Worm (Caenorhabditis elegans) whole organism, young adult: ENCODE data around the gene cyp-25A2.

Experiments used
- B0336.3 ChIP-seq: fragments of 200-800 bp; sonication (Bioruptor generic); IDR thresholded peaks from 2 replicates; pipeline ENCODE4 v1.3.6; 2022; ENCODE audit warnings: missing genetic modification characterization, missing compliant biosample characterization
- F10E7.11 ChIP-seq: sonication (generic microtip); optimal IDR thresholded peaks from 2 replicates; lab custom pipeline; 2017; ENCODE audit warnings: mild to moderate bottlenecking, missing genetic modification characterization, moderate library complexity, missing compliant biosample characterization
- F22D6.2 ChIP-seq: sonication (generic microtip); optimal IDR thresholded peaks from 2 replicates; lab custom pipeline; 2016; ENCODE audit warnings: mild to moderate bottlenecking, missing genetic modification characterization, missing compliant biosample characterization
- F23B12.7 ChIP-seq: sonication (generic microtip); optimal IDR thresholded peaks from 2 replicates; lab custom pipeline; 2017; ENCODE audit warnings: missing genetic modification characterization, mild to moderate bottlenecking, missing compliant biosample characterization, antibody characterized with exemption, moderate library complexity; ENCODE audit not compliant: insufficient read depth
- F33H1.4 ChIP-seq: fragments of 200-800 bp; sonication (Bioruptor generic); IDR thresholded peaks from 2 replicates; pipeline ENCODE4 v1.3.6; 2022; ENCODE audit warnings: missing genetic modification reagents, missing genetic modification characterization, missing compliant biosample characterization
- F39B2.1 ChIP-seq: fragments of 200-800 bp; sonication (Bioruptor generic); IDR thresholded peaks from 2 replicates; pipeline ENCODE4 v1.3.6; 2022; ENCODE audit warnings: missing genetic modification reagents, missing genetic modification characterization, missing compliant biosample characterization
- F55B11.4 ChIP-seq: sonication (generic microtip); optimal IDR thresholded peaks from 2 replicates; lab custom pipeline; 2016; ENCODE audit warnings: missing compliant biosample characterization, missing genetic modification characterization, borderline replicate concordance; ENCODE audit not compliant: insufficient read depth
- T26A5.8 ChIP-seq: sonication (generic microtip); optimal IDR thresholded peaks from 2 replicates; lab custom pipeline; 2016; ENCODE audit warnings: missing genetic modification characterization, missing compliant biosample characterization
- Y53F4B.3 ChIP-seq: fragments of 200-800 bp; sonication (Bioruptor generic); IDR thresholded peaks from 2 replicates; pipeline ENCODE4 v1.3.6; 2022; ENCODE audit warnings: missing genetic modification reagents, missing genetic modification characterization, missing compliant biosample characterization
- atf-7 ChIP-seq: sonication (generic microtip); optimal IDR thresholded peaks from 2 replicates; lab custom pipeline; 2017; ENCODE audit warnings: mild to moderate bottlenecking, missing genetic modification characterization, missing compliant biosample characterization
- athp-1 ChIP-seq: sonication (generic microtip); optimal IDR thresholded peaks from 2 replicates; lab custom pipeline; 2017; ENCODE audit warnings: mild to moderate bottlenecking, missing genetic modification characterization, missing compliant biosample characterization
- attf-5 ChIP-seq: fragments of 200-800 bp; sonication (Bioruptor generic); optimal IDR thresholded peaks from 2 replicates; lab custom pipeline; 2018; ENCODE audit warnings: mild to moderate bottlenecking, missing genetic modification characterization, missing compliant biosample characterization
- attf-6 ChIP-seq: fragments of 200-800 bp; sonication (Bioruptor generic); IDR thresholded peaks from 2 replicates; pipeline ENCODE4 v1.3.6; 2022; ENCODE audit warnings: missing genetic modification reagents, missing genetic modification characterization, missing compliant biosample characterization
- cebp-1 ChIP-seq, 2 experiments: fragments of 200-800 bp in 1 of 2; sonication (Bioruptor generic) in 1 of 2; sonication (generic microtip) in 1 of 2; IDR thresholded peaks in 1 of 2; optimal IDR thresholded peaks in 1 of 2; 2 replicates each; pipeline versions ENCODE4 v1.3.6 to Lab custom; 2017 to 2022; ENCODE audit warnings: missing compliant biosample characterization in 2 of 2, missing genetic modification characterization in 2 of 2, mild to moderate bottlenecking in 1 of 2, missing genetic modification reagents in 1 of 2, moderate library complexity in 1 of 2
- ceh-27 ChIP-seq: fragments of 200-800 bp; sonication (Bioruptor generic); optimal IDR thresholded peaks from 2 replicates; lab custom pipeline; 2018; ENCODE audit warnings: mild to moderate bottlenecking, missing genetic modification characterization, moderate library complexity, missing compliant biosample characterization
- ceh-40 ChIP-seq: fragments of 200-800 bp; sonication (Bioruptor generic); IDR thresholded peaks from 2 replicates; pipeline ENCODE4 v1.3.6; 2022; ENCODE audit warnings: missing genetic modification characterization, missing compliant biosample characterization
- die-1 ChIP-seq: sonication (generic microtip); optimal IDR thresholded peaks from 2 replicates; lab custom pipeline; 2016; ENCODE audit warnings: missing genotype, mild to moderate bottlenecking, missing genetic modification characterization, missing compliant biosample characterization
- ekl-4 ChIP-seq: fragments of 200-800 bp; sonication (Bioruptor generic); IDR thresholded peaks from 2 replicates; pipeline ENCODE4 v1.3.6; 2022; ENCODE audit warnings: missing genetic modification reagents, missing genetic modification characterization, missing compliant biosample characterization
- gei-17 ChIP-seq: fragments of 200-800 bp; sonication (Bioruptor generic); optimal IDR thresholded peaks from 2 replicates; lab custom pipeline; 2018; ENCODE audit warnings: mild to moderate bottlenecking, missing genetic modification characterization, missing compliant biosample characterization
- hmg-1.2 ChIP-seq: fragments of 200-800 bp; sonication (Bioruptor generic); IDR thresholded peaks from 2 replicates; pipeline ENCODE4 v1.3.6; 2022; ENCODE audit warnings: missing genetic modification reagents, missing genetic modification characterization, missing compliant biosample characterization
- lag-1 ChIP-seq: fragments of 200-800 bp; sonication (Bioruptor generic); IDR thresholded peaks from 2 replicates; pipeline ENCODE4 v1.3.6; 2022; ENCODE audit warnings: missing genetic modification reagents, missing genetic modification characterization, missing compliant biosample characterization
- lin-40 ChIP-seq: sonication (generic microtip); optimal IDR thresholded peaks from 2 replicates; lab custom pipeline; 2016; ENCODE audit warnings: missing genetic modification characterization, mild to moderate bottlenecking, missing compliant biosample characterization, missing genotype, missing genetic modification reagents
- lin-54 ChIP-seq: fragments of 200-800 bp; sonication (Bioruptor generic); optimal IDR thresholded peaks from 2 replicates; lab custom pipeline; 2018; ENCODE audit warnings: mild to moderate bottlenecking, missing genetic modification characterization, missing compliant biosample characterization
- madf-10 ChIP-seq: sonication (generic microtip); optimal IDR thresholded peaks from 2 replicates; lab custom pipeline; 2016; ENCODE audit warnings: mild to moderate bottlenecking, missing genetic modification characterization, missing compliant biosample characterization
- mes-4 ChIP-seq: sonication (generic microtip); optimal IDR thresholded peaks from 2 replicates; lab custom pipeline; 2016; ENCODE audit warnings: missing genotype, missing genetic modification characterization, missing compliant biosample characterization
- nhr-120 ChIP-seq: fragments of 200-800 bp; sonication (Bioruptor generic); IDR thresholded peaks from 2 replicates; pipeline ENCODE4 v1.3.6; 2022; ENCODE audit warnings: missing genetic modification characterization, missing compliant biosample characterization
- nhr-90 ChIP-seq: sonication (generic microtip); optimal IDR thresholded peaks from 2 replicates; lab custom pipeline; 2016; ENCODE audit warnings: missing genotype, mild to moderate bottlenecking, missing genetic modification characterization, missing compliant biosample characterization
- pbrm-1 ChIP-seq: fragments of 200-800 bp; sonication (Bioruptor generic); IDR thresholded peaks from 2 replicates; pipeline ENCODE4 v1.3.6; 2022; ENCODE audit warnings: missing genetic modification reagents, missing genetic modification characterization, missing compliant biosample characterization
- repo-1 ChIP-seq: sonication (generic microtip); optimal IDR thresholded peaks from 2 replicates; lab custom pipeline; 2017; ENCODE audit warnings: mild to moderate bottlenecking, missing genetic modification characterization, missing compliant biosample characterization
- rpc-1 ChIP-seq, 2 experiments: fragments of 150-350 bp in 1 of 2; sonication (generic microtip) in 1 of 2; optimal IDR thresholded peaks; 2 replicates each; lab custom pipeline; 2014 to 2018; ENCODE audit warnings: missing biosample characterization in 1 of 2, missing genetic modification characterization in 1 of 2, missing genetic modification reagents in 1 of 2, missing genotype in 1 of 2
- sdz-38 ChIP-seq: sonication (generic microtip); optimal IDR thresholded peaks from 2 replicates; lab custom pipeline; 2016; ENCODE audit warnings: missing genotype, missing genetic modification characterization, missing compliant biosample characterization
- sea-2 ChIP-seq: fragments of 200-800 bp; sonication (Bioruptor generic); IDR thresholded peaks from 2 replicates; pipeline ENCODE4 v1.3.6; 2022; ENCODE audit warnings: missing genetic modification characterization, missing compliant biosample characterization
- snpc-4 ChIP-seq, 5 experiments: fragments of 150-350 bp in 1 of 5; sonication (generic microtip) in 4 of 5; optimal IDR thresholded peaks; 2 replicates each; lab custom pipeline; 2014 to 2018; ENCODE audit warnings: missing genetic modification characterization in 5 of 5, missing biosample characterization in 3 of 5, antibody characterized with exemption in 2 of 5, mild to moderate bottlenecking in 2 of 5, missing compliant biosample characterization in 2 of 5, missing genotype in 2 of 5, moderate library complexity in 2 of 5, missing genetic modification reagents in 1 of 5
- tlf-1 ChIP-seq: fragments of 200-800 bp; sonication (Bioruptor generic); optimal IDR thresholded peaks from 2 replicates; lab custom pipeline; 2018; ENCODE audit warnings: mild to moderate bottlenecking, missing genetic modification characterization, missing compliant biosample characterization
- zim-3 ChIP-seq: sonication (generic microtip); optimal IDR thresholded peaks from 2 replicates; lab custom pipeline; 2017; ENCODE audit warnings: mild to moderate bottlenecking, missing genetic modification characterization, moderate library complexity, missing compliant biosample characterization
- ztf-26 ChIP-seq: sonication (generic microtip); optimal IDR thresholded peaks from 2 replicates; lab custom pipeline; 2017; ENCODE audit warnings: missing genetic modification characterization, missing compliant biosample characterization
- ztf-28 ChIP-seq: fragments of 200-800 bp; sonication (Bioruptor generic); IDR thresholded peaks from 2 replicates; pipeline ENCODE4 v1.3.6; 2022; ENCODE audit warnings: missing genetic modification reagents, missing genetic modification characterization, missing compliant biosample characterization
- ztf-3 ChIP-seq: fragments of 200-800 bp; sonication (Bioruptor generic); optimal IDR thresholded peaks from 2 replicates; lab custom pipeline; 2018; ENCODE audit warnings: mild to moderate bottlenecking, missing genetic modification characterization, missing compliant biosample characterization

cyp-25A2 gene

ce11 chrIII:3809008-3809407 is 26.0 kb upstream of the cyp-25A2 start, which contains the start of gene toh-1:
toh-1 (minus strand) TSS chrIII:3809030.
- no peak for TF ChIP-seq F55B11.4
- TF ChIP-seq T26A5.8 = no peak
- no peak for TF ChIP-seq pbrm-1 (GFP tag; lab: Robert Waterston, UW)
- TF ChIP-seq, all 124 proteins: peak for 0

- TF ChIP-seq sdz-38 (tag; lab: Kevin White, UChicago) (no peak), pbrm-1 (GFP tag; lab: Robert Waterston, UW) (no peak), ceh-27 (peak; percentile 5), lin-40 (tag; lab: Kevin White, UChicago) (peak; percentile 1)
Measured at ce11 chrIII:3811375-3811924, 23.6 kb upstream of the cyp-25A2 start.

ce11 chrIII:3812369-3812993 is 22.5 kb upstream of the cyp-25A2 start:
- TF ChIP-seq cebp-1 (GFP tag; IDR thresholded peaks at IDR 0.05; lab: Robert Waterston, UW) (no peak), cebp-1 (tag; optimal IDR thresholded peaks at IDR 0.05; lab: Kevin White, UChicago) (peak; percentile 3), tlf-1 (GFP tag; lab: Kevin White, UChicago) (no peak), zim-3 (tag; lab: Kevin White, UChicago) (no peak), lag-1 (GFP tag; lab: Robert Waterston, UW) (no peak)

ce11 chrIII:3814421-3814820 is 20.6 kb upstream of the cyp-25A2 start:
- TF ChIP-seq cebp-1 (GFP tag; IDR thresholded peaks at IDR 0.05; lab: Robert Waterston, UW) (no peak), cebp-1 (tag; optimal IDR thresholded peaks at IDR 0.05; lab: Kevin White, UChicago) (no peak), atf-7 (tag; lab: Kevin White, UChicago) (no peak), nhr-120 (GFP tag; lab: Robert Waterston, UW) (no peak), gei-17 (no peak), F39B2.1 (no peak)
- TF ChIP-seq, all 124 proteins: peak for 0

- no peak for TF ChIP-seq madf-10 (tag; lab: Kevin White, UChicago)
- TF ChIP-seq F22D6.2 = no peak
- no peak for TF ChIP-seq ztf-3 (GFP tag; lab: Kevin White, UChicago)
- no peak for TF ChIP-seq F10E7.11 (tag; lab: Kevin White, UChicago)
- TF ChIP-seq attf-6 (GFP tag; lab: Robert Waterston, UW) = no peak
- no peak for TF ChIP-seq F23B12.7 (tag; lab: Kevin White, UChicago)
- TF ChIP-seq rpc-1 (optimal IDR thresholded peaks at IDR 0.05; lab: Kevin White, UChicago) = no peak
- TF ChIP-seq rpc-1 (tag; optimal IDR thresholded peaks at IDR 0.05; lab: Kevin White, UChicago) = no peak
- TF ChIP-seq ztf-28 (GFP tag; lab: Robert Waterston, UW) = no peak
- no peak for TF ChIP-seq nhr-90 (tag; lab: Kevin White, UChicago)
- no peak for TF ChIP-seq Y53F4B.3 (GFP tag; lab: Robert Waterston, UW)
- no peak for TF ChIP-seq sea-2
- no peak for TF ChIP-seq repo-1
- no peak for TF ChIP-seq F55B11.4
- TF ChIP-seq tlf-1 (GFP tag; lab: Kevin White, UChicago) = no peak
Measured at ce11 chrIII:3819579-3819978, 15.4 kb upstream of the cyp-25A2 start, which contains the start of gene dpy-27. dpy-27 (minus strand) TSS chrIII:3819679.

- TF ChIP-seq athp-1 = no peak
- TF ChIP-seq ceh-40 (GFP tag; lab: Robert Waterston, UW) = no peak
- TF ChIP-seq F33H1.4 (GFP tag; lab: Robert Waterston, UW) = no peak
- TF ChIP-seq B0336.3 (GFP tag; lab: Robert Waterston, UW) = no peak
- no peak for TF ChIP-seq snpc-4 (GFP tag; optimal IDR thresholded peaks at IDR 0.05; lab: Kevin White, UChicago)
- peak in 3 of 4 experiments; percentile 8 to 67 (median 36) for TF ChIP-seq snpc-4 (tag; optimal IDR thresholded peaks at IDR 0.05; lab: Kevin White, UChicago)
- TF ChIP-seq mes-4 (tag; lab: Kevin White, UChicago) = no peak
- peak; percentile 36 for TF ChIP-seq lin-54 (GFP tag; lab: Kevin White, UChicago)
- TF ChIP-seq ekl-4 = no peak
- no peak for TF ChIP-seq atf-7 (tag; lab: Kevin White, UChicago)
- TF ChIP-seq die-1 = no peak
- peak; percentile 93 for TF ChIP-seq hmg-1.2
- TF ChIP-seq ztf-26 (tag; lab: Kevin White, UChicago) = no peak
- TF ChIP-seq attf-5 (GFP tag; lab: Kevin White, UChicago) = peak; percentile 82
Measured at ce11 chrIII:3820134-3820533, 14.9 kb upstream of the cyp-25A2 start.
